Fruit fly (Drosophila melanogaster): ENCODE data around the gene CG34398.

- TF ChIP-seq EcR (GFP tag; optimal IDR thresholded peaks at IDR 0.05) (no peak), CG4496 (GFP tag; IDR thresholded peaks at IDR 0.05) (no peak)
Measured at dm6 chr2L:8975328-8975727, 76.7 kb downstream of the CG34398 start, which contains the start of gene CG9541.

Data from whole organism, pupa.